Worm (Caenorhabditis elegans) whole organism, L3 larva: Measurements from ENCODE around the gene let-756.

Experiments used
- R02D3.7 ChIP-seq: fragments of 150-350 bp; optimal IDR thresholded peaks from 2 replicates; lab custom pipeline; 2014; ENCODE audit warnings: missing biosample characterization, missing genetic modification characterization
- aly-2 ChIP-seq: fragments of 150-350 bp; optimal IDR thresholded peaks from 2 replicates; lab custom pipeline; 2014; ENCODE audit warnings: missing biosample characterization, missing genetic modification characterization
- ama-1 ChIP-seq: fragments of 150-350 bp; optimal IDR thresholded peaks from 2 replicates; lab custom pipeline; 2018
- ceh-28 ChIP-seq: fragments of 150-350 bp; optimal IDR thresholded peaks from 2 replicates; lab custom pipeline; 2014; ENCODE audit warnings: missing biosample characterization, missing genetic modification reagents, missing genetic modification characterization
- ceh-82 ChIP-seq: fragments of 150-350 bp; optimal IDR thresholded peaks from 2 replicates; lab custom pipeline; 2014; ENCODE audit warnings: missing biosample characterization, missing genetic modification characterization
- ceh-9 ChIP-seq: sonication (generic microtip); optimal IDR thresholded peaks from 2 replicates; lab custom pipeline; 2018; ENCODE audit warnings: missing biosample characterization, missing genetic modification characterization
- daf-12 ChIP-seq: fragments of 150-350 bp; optimal IDR thresholded peaks from 2 replicates; lab custom pipeline; 2014; ENCODE audit warnings: missing biosample characterization, missing genetic modification reagents, missing genetic modification characterization
- egl-27 ChIP-seq: sonication (generic microtip); optimal IDR thresholded peaks from 4 replicates; lab custom pipeline; 2017; ENCODE audit warnings: missing biosample characterization, missing genetic modification reagents, missing genetic modification characterization
- egl-5 ChIP-seq: fragments of 150-350 bp; optimal IDR thresholded peaks from 2 replicates; lab custom pipeline; 2017; ENCODE audit warnings: missing biosample characterization, missing genetic modification reagents, missing genetic modification characterization, inconsistent platforms
- elt-1 ChIP-seq: fragments of 150-350 bp; optimal IDR thresholded peaks from 2 replicates; lab custom pipeline; 2014; ENCODE audit warnings: missing biosample characterization, missing genetic modification characterization
- elt-2 ChIP-seq: sonication (generic microtip); optimal IDR thresholded peaks from 2 replicates; lab custom pipeline; 2016; ENCODE audit warnings: missing genetic modification reagents, mild to moderate bottlenecking, missing genetic modification characterization, missing compliant biosample characterization
- elt-3 ChIP-seq, 3 experiments: fragments of 150-350 bp in 1 of 3; sonication (generic microtip) in 2 of 3; optimal IDR thresholded peaks; 2 replicates in 2 of 3; 4 replicates in 1 of 3; lab custom pipeline; 2014 to 2017; ENCODE audit warnings: missing biosample characterization in 3 of 3, missing genetic modification characterization in 3 of 3
- eor-1 ChIP-seq, 2 experiments: fragments of 150-350 bp; optimal IDR thresholded peaks; 2 replicates each; lab custom pipeline; 2014 to 2018; ENCODE audit warnings: missing biosample characterization in 2 of 2, missing genetic modification characterization in 2 of 2
- fkh-10 ChIP-seq: sonication (generic microtip); optimal IDR thresholded peaks from 2 replicates; lab custom pipeline; 2017; ENCODE audit warnings: missing biosample characterization, missing genetic modification reagents, missing genetic modification characterization
- fkh-2 ChIP-seq: fragments of 150-350 bp; optimal IDR thresholded peaks from 2 replicates; lab custom pipeline; 2014; ENCODE audit warnings: missing biosample characterization, missing genetic modification reagents, missing genetic modification characterization
- fos-1 ChIP-seq: fragments of 150-350 bp; optimal IDR thresholded peaks from 2 replicates; lab custom pipeline; 2014; ENCODE audit warnings: missing biosample characterization, missing genetic modification characterization
- hmg-11 ChIP-seq: sonication (generic microtip); optimal IDR thresholded peaks from 2 replicates; lab custom pipeline; 2016; ENCODE audit warnings: missing genetic modification characterization, missing compliant biosample characterization
- jun-1 ChIP-seq: fragments of 150-350 bp; optimal IDR thresholded peaks from 2 replicates; lab custom pipeline; 2014; ENCODE audit warnings: missing biosample characterization, missing genetic modification reagents, missing genetic modification characterization
- lin-15B ChIP-seq: fragments of 150-350 bp; optimal IDR thresholded peaks from 2 replicates; lab custom pipeline; 2014; ENCODE audit warnings: missing biosample characterization, missing genetic modification characterization
- lsy-12 ChIP-seq: sonication (generic microtip); optimal IDR thresholded peaks from 2 replicates; lab custom pipeline; 2016; ENCODE audit warnings: mild to moderate bottlenecking, missing genetic modification characterization, missing compliant biosample characterization
- mdl-1 ChIP-seq: fragments of 150-350 bp; optimal IDR thresholded peaks from 2 replicates; lab custom pipeline; 2014; ENCODE audit warnings: missing biosample characterization, missing genetic modification characterization
- nfya-1 ChIP-seq: sonication (generic microtip); optimal IDR thresholded peaks from 2 replicates; lab custom pipeline; 2017; ENCODE audit warnings: missing genetic modification characterization, mild to moderate bottlenecking, missing compliant biosample characterization, antibody characterized with exemption, moderate library complexity; ENCODE audit not compliant: insufficient read depth
- nhr-11 ChIP-seq: fragments of 150-350 bp; optimal IDR thresholded peaks from 2 replicates; lab custom pipeline; 2014; ENCODE audit warnings: missing biosample characterization, missing genetic modification characterization
- nhr-12 ChIP-seq: fragments of 150-350 bp; optimal IDR thresholded peaks from 2 replicates; lab custom pipeline; 2014; ENCODE audit warnings: missing biosample characterization, missing genetic modification characterization
- nhr-23 ChIP-seq: fragments of 150-350 bp; optimal IDR thresholded peaks from 2 replicates; lab custom pipeline; 2014; ENCODE audit warnings: missing biosample characterization, missing genetic modification reagents, missing genetic modification characterization
- nhr-237 ChIP-seq: fragments of 150-350 bp; optimal IDR thresholded peaks from 2 replicates; lab custom pipeline; 2014; ENCODE audit warnings: missing biosample characterization, missing genetic modification characterization
- nhr-25 ChIP-seq: sonication (generic microtip); optimal IDR thresholded peaks from 2 replicates; lab custom pipeline; 2017; ENCODE audit warnings: missing biosample characterization, missing genetic modification characterization
- nhr-43 ChIP-seq: sonication (generic microtip); optimal IDR thresholded peaks from 2 replicates; lab custom pipeline; 2016; ENCODE audit warnings: mild to moderate bottlenecking, missing genetic modification characterization, missing compliant biosample characterization; ENCODE audit not compliant: poor library complexity, severe bottlenecking
- nhr-67 ChIP-seq: fragments of 150-350 bp; optimal IDR thresholded peaks from 2 replicates; lab custom pipeline; 2014; ENCODE audit warnings: missing biosample characterization, missing genetic modification characterization
- nhr-77 ChIP-seq: fragments of 150-350 bp; optimal IDR thresholded peaks from 2 replicates; lab custom pipeline; 2014; ENCODE audit warnings: missing biosample characterization, missing genetic modification characterization
- pha-4 ChIP-seq: fragments of 150-350 bp; optimal IDR thresholded peaks from 2 replicates; lab custom pipeline; 2014; ENCODE audit warnings: missing biosample characterization, missing genetic modification reagents, missing genetic modification characterization
- pqm-1 ChIP-seq: fragments of 150-350 bp; optimal IDR thresholded peaks from 2 replicates; lab custom pipeline; 2017; ENCODE audit warnings: missing biosample characterization, missing genetic modification characterization, inconsistent platforms
- sea-2 ChIP-seq: fragments of 150-350 bp; sonication (generic microtip); optimal IDR thresholded peaks from 4 replicates; lab custom pipeline; 2014; ENCODE audit warnings: missing biosample characterization, missing genetic modification reagents, missing genetic modification characterization
- skn-1 ChIP-seq: fragments of 150-350 bp; optimal IDR thresholded peaks from 2 replicates; lab custom pipeline; 2014; ENCODE audit warnings: missing biosample characterization, missing genetic modification characterization
- snpc-4 ChIP-seq: fragments of 150-350 bp; optimal IDR thresholded peaks from 2 replicates; lab custom pipeline; 2014; ENCODE audit warnings: missing biosample characterization, missing genetic modification characterization
- tbx-2 ChIP-seq: sonication (generic microtip); optimal IDR thresholded peaks from 2 replicates; lab custom pipeline; 2016; ENCODE audit warnings: mild to moderate bottlenecking, missing genetic modification characterization, missing compliant biosample characterization
- unc-39 ChIP-seq: sonication (generic microtip); optimal IDR thresholded peaks from 4 replicates; lab custom pipeline; 2017; ENCODE audit warnings: missing biosample characterization, missing genetic modification characterization
- unc-62 ChIP-seq: fragments of 150-350 bp; sonication (generic microtip); optimal IDR thresholded peaks from 4 replicates; lab custom pipeline; 2014; ENCODE audit warnings: missing biosample characterization, missing genetic modification reagents, missing genetic modification characterization
- zag-1 ChIP-seq: fragments of 150-350 bp; optimal IDR thresholded peaks from 2 replicates; lab custom pipeline; 2014; ENCODE audit warnings: missing biosample characterization, missing genetic modification characterization
- ztf-4 ChIP-seq: fragments of 150-350 bp; optimal IDR thresholded peaks from 2 replicates; lab custom pipeline; 2014; ENCODE audit warnings: missing biosample characterization, missing genetic modification characterization

let-756 gene

DNA sequence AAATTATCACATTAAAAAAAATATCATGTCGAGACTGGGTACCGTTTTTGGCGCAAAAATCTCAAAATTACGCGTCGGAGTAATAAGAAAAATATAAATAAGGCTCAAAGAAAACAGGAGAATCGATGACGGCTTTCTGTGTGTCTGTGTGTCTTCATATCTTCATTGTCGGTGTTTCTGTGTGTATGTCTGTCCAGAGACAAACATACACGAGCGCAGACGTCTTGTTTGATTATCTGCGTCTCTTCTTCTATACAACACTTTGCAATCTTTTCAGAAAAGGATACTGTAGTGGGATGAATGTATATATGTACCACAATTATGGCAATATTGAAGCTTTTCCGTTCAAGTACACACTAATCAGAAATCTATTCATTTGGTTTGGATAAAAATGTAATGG is 37.4 kb downstream of the let-756 start, which contains the start of gene C05D11.13 (continued):
- no peak for TF ChIP-seq ceh-82 (tag; lab: Kevin White, UChicago)
- no peak for TF ChIP-seq ztf-4
- no peak for TF ChIP-seq nhr-67 (tag; lab: Kevin White, UChicago)
- no peak for TF ChIP-seq R02D3.7
- TF ChIP-seq fkh-2 = no peak

DNA sequence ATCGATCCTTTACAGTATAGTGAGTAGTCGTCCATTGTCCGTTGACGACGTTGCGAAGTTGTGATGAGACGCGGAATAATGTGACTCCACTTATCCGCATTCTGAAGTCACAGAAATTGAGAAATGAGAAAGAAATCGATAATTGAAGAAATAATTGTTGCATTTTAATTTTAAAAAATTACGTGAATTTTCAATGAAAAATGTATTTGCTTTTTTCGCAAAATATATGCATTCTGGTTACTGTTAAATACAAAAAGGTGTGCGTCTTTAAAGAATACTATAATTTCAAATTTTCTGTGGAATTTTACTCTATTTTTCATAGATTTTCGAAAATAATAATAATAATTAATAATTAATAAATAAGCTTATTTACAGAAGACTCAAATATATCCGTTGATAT is 39.9 kb downstream of the let-756 start, which contains the start of gene let-721:
Gene let-721, minus strand, starts transcription at position 101 of the 400 bp plus-strand sequence.
- TF ChIP-seq ceh-9 (tag; lab: Kevin White, UChicago) (no peak), nhr-25 (tag; lab: Kevin White, UChicago) (no peak)

DNA sequence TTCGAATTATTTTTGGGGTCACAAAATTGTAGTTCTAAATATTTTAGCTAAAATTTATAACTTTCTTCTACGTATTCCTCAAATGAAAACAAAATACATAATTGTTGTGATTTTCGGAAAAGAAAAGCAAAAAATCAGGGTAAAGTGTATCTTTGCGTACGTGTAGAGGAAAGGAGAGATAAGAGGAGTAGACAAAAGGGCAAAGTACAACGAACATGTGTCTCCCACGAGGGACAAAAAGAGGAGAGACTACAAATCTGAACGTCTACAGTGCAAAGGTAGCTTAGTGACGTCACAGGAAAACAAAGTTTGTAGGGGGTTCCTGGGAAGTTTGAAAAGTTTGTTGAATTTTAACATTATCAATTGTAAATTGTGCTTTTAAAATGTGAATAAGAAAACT is 40.6 kb downstream of the let-756 start:
- TF ChIP-seq aly-2 (tag; lab: Kevin White, UChicago) = no peak
- peak; percentile 60 for TF ChIP-seq pqm-1 (tag; lab: Kevin White, UChicago)
- no peak for TF ChIP-seq elt-3 (tag; optimal IDR thresholded peaks at IDR 0.05; lab: Kevin White, UChicago)
- TF ChIP-seq nhr-77 (tag; lab: Kevin White, UChicago) = no peak
- TF ChIP-seq ceh-82 (tag; lab: Kevin White, UChicago) = no peak
- TF ChIP-seq pha-4 (tag; lab: Kevin White, UChicago) = peak; percentile 56
- TF ChIP-seq nhr-23 (tag; lab: Kevin White, UChicago) = peak; percentile 57
- peak; percentile 32 for TF ChIP-seq snpc-4
- TF ChIP-seq unc-39 (tag; lab: Kevin White, UChicago) = no peak
- peak; percentile 53 for TF ChIP-seq mdl-1
- TF ChIP-seq jun-1 (tag; lab: Kevin White, UChicago) = peak; percentile 9
- no peak for TF ChIP-seq sea-2 (GFP tag; lab: Kevin White, UChicago)
- no peak for TF ChIP-seq elt-1
- TF ChIP-seq nhr-12 (tag; lab: Kevin White, UChicago) = no peak
- TF ChIP-seq hmg-11 (tag; lab: Kevin White, UChicago) = peak; percentile 43
- peak; percentile 58 for TF ChIP-seq nhr-25 (tag; lab: Kevin White, UChicago)
- TF ChIP-seq nhr-67 (tag; lab: Kevin White, UChicago) = no peak
- TF ChIP-seq fos-1 (tag; lab: Kevin White, UChicago) = no peak
- peak; percentile 8 for TF ChIP-seq ceh-28 (tag; lab: Kevin White, UChicago)
- no peak for TF ChIP-seq lin-15B
- TF ChIP-seq nhr-11 (tag; lab: Kevin White, UChicago) = peak; percentile 40
- TF ChIP-seq nhr-43 (tag; lab: Kevin White, UChicago) = peak; percentile 81
- peak; percentile 58 for TF ChIP-seq nfya-1 (tag; lab: Kevin White, UChicago)
- TF ChIP-seq elt-2 (tag; lab: Kevin White, UChicago) = peak; percentile 80
- TF ChIP-seq R02D3.7 = no peak
- peak; percentile 62 for TF ChIP-seq lsy-12 (tag; lab: Kevin White, UChicago)

DNA sequence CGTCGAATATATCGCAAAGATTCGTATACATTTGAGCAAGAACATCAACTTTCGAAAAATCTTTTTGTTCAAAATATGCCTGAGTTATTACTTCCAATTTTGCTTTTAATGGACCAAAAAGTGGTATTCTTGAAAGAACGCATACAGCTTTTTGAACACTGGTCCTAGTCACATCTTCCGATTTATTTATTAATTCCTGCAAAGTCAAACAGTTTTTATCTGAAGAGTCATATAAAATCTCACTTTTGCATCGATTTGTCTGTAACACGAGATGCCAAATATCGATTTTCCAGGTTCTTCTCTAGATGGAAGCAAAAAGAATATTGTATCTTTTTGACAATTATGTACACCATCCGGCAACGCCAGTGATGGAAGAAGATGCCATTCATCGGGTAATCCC is 42.9 kb downstream of the let-756 start:
- TF ChIP-seq ceh-28 (tag; lab: Kevin White, UChicago) (no peak), jun-1 (tag; lab: Kevin White, UChicago) (no peak), nhr-237 (tag; lab: Kevin White, UChicago) (no peak), nhr-23 (tag; lab: Kevin White, UChicago) (no peak), fkh-2 (no peak), nhr-67 (tag; lab: Kevin White, UChicago) (no peak), lin-15B (no peak), nhr-12 (tag; lab: Kevin White, UChicago) (no peak)

DNA sequence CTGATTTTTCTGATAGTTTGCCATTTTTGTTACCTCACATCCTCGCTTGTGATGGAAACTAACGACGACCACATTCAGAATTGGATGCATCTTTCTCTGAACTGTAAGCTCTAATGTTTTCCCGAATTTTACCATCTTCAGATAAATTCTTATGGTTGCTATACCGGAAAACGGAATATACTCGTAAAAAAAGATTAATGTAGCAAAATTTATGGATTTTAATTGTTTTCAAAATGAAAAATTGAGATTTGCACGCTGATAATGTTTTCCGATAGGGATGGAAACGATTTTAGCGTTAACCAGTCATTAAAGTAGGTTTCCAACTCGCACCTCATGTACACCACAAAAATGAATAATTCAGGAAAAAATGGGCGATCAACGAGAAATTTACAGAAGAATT is 43.7 kb downstream of the let-756 start, which contains the start of gene T26A5.6:
Gene T26A5.6, minus strand, starts transcription at position 101 of the 400 bp plus-strand sequence.
- TF ChIP-seq elt-2 (tag; lab: Kevin White, UChicago) (no peak), egl-27 (tag; lab: Kevin White, UChicago) (no peak), ama-1 (lab: Kevin White, UChicago) (no peak), egl-5 (no peak), pha-4 (tag; lab: Kevin White, UChicago) (no peak), eor-1 (tag; optimal IDR thresholded peaks at IDR 0.05; lab: Kevin White, UChicago) (no peak), R02D3.7 (no peak), aly-2 (tag; lab: Kevin White, UChicago) (no peak), nhr-12 (tag; lab: Kevin White, UChicago) (no peak), nhr-77 (tag; lab: Kevin White, UChicago) (no peak), unc-62 (GFP tag; lab: Kevin White, UChicago) (no peak), zag-1 (no peak), nhr-67 (tag; lab: Kevin White, UChicago) (no peak), fkh-10 (no peak), tbx-2 (tag; lab: Kevin White, UChicago) (no peak), skn-1 (tag; lab: Kevin White, UChicago) (no peak), daf-12 (tag; lab: Kevin White, UChicago) (no peak), lin-15B (no peak), snpc-4 (no peak)
